Worm (Caenorhabditis elegans): ENCODE data around the gene nlp-16.

DNA sequence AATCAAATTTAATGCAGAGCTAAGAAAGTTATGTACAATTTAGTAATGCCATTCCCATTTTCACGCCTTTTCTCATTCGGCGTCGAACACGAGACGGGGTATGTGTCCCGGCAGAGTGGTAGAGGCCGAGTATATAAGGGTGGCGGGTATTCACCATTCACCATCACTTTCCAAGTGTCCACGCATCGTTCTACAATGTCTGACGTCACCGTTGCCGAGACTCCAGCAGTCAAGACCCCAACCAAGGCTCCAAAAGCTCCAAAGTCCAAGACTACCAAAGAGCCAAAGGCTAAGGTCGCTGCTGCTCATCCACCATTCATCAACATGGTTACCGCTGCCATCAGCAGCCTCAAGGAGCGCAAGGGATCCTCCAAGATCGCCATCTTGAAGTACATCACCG lies 34.4 kb upstream of the nlp-16 start, which contains the start of gene hil-2:
- TF ChIP-seq fkh-10 (GFP tag; optimal IDR thresholded peaks at IDR 0.05) = no peak
- TF ChIP-seq nhr-11 (tag; optimal IDR thresholded peaks at IDR 0.05) = no peak
- TF ChIP-seq nhr-76 (tag; optimal IDR thresholded peaks at IDR 0.05) = no peak
- TF ChIP-seq elt-2 (tag; optimal IDR thresholded peaks at IDR 0.05) = no peak
- no peak for TF ChIP-seq snpc-4 (tag; optimal IDR thresholded peaks at IDR 0.05)
- TF ChIP-seq unc-62 (GFP tag; optimal IDR thresholded peaks at IDR 0.05) = no peak
